Worm (Caenorhabditis elegans): ENCODE measurements around the gene cest-34.

- peak; percentile 59 for TF ChIP-seq jun-1 (tag; optimal IDR thresholded peaks at IDR 0.05)
- peak; percentile 71 for TF ChIP-seq nhr-90 (tag; optimal IDR thresholded peaks at IDR 0.05; ENCODE audit: poor library complexity)
- peak; percentile 97 to 99 (median 97) for TF ChIP-seq ceh-82 (tag; optimal IDR thresholded peaks at IDR 0.05)
- TF ChIP-seq sup-37 (GFP tag; optimal IDR thresholded peaks at IDR 0.05): no peak
- TF ChIP-seq ceh-90 (tag; optimal IDR thresholded peaks at IDR 0.05): no peak
- TF ChIP-seq vab-15 (tag; optimal IDR thresholded peaks at IDR 0.05): no peak
- TF ChIP-seq nhr-85 (tag): peak; percentile 89
- TF ChIP-seq mdl-1 (tag; optimal IDR thresholded peaks at IDR 0.05): peak in 1 of 2 experiments; percentile 57
- no peak for TF ChIP-seq nhr-12 (tag; optimal IDR thresholded peaks at IDR 0.05)
- TF ChIP-seq unc-86 (tag; optimal IDR thresholded peaks at IDR 0.05): peak; percentile 16
- TF ChIP-seq mep-1 (tag; optimal IDR thresholded peaks at IDR 0.05): peak; percentile 83
- TF ChIP-seq aha-1 (tag; optimal IDR thresholded peaks at IDR 0.05): no peak
Measured at ce11 chrV:6656451-6657115, 20.0 kb upstream of the cest-34 start, which contains the start of gene snb-1.
